Worm (Caenorhabditis elegans): Measurements from ENCODE around the gene ins-4.

DNA sequence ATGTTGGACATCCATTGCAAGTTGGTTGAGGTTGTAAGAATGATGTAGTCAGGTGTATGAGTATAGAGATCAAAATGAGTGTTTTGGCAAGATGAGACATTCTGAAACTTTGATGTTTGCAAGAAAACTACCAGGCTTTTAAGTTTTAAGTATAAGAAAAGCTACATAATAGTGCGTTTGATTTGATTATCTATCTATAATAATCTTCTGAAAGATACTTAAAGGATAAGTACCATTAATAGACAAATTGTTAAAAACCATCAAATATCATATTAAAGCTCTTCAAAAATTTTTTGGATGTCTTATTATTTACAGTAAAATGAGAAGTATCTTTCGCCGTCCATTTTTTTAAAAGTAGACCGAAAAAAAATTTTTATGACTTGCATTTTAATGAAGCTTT lies 47.0 kb downstream of the ins-4 start, which contains the start of gene R12C12.10:
- no peak for TF ChIP-seq ceh-9 (tag; optimal IDR thresholded peaks at IDR 0.05)
- no peak for TF ChIP-seq sdc-2 (tag; optimal IDR thresholded peaks at IDR 0.05)
- no peak for TF ChIP-seq gmeb-2 (tag; optimal IDR thresholded peaks at IDR 0.05)

All from whole organism, late embryonic.